Worm (Caenorhabditis elegans): Measurements from ENCODE around the gene C08F11.13.

C08F11.13 gene

ce11 chrIV:13626469-13626868, 16.8 kb upstream of the C08F11.13 start, which contains the start of gene sru-21:
Gene sru-21, plus strand, starts transcription at chrIV:13626769.
- TF ChIP-seq blmp-1 (tag; optimal IDR thresholded peaks at IDR 0.05) (no peak), nhr-76 (tag; optimal IDR thresholded peaks at IDR 0.05) (no peak), flh-1 (GFP tag; optimal IDR thresholded peaks at IDR 0.05) (no peak), sptf-1 (tag; optimal IDR thresholded peaks at IDR 0.05) (no peak), lsy-2 (tag; optimal IDR thresholded peaks at IDR 0.05) (no peak), drap-1 (GFP tag; optimal IDR thresholded peaks at IDR 0.05) (no peak), tbx-8 (GFP tag; optimal IDR thresholded peaks at IDR 0.05) (no peak), ztf-11 (tag; optimal IDR thresholded peaks at IDR 0.05) (no peak), pha-4 (tag; optimal IDR thresholded peaks at IDR 0.05) (no peak), elt-1 (tag; optimal IDR thresholded peaks at IDR 0.05; ENCODE audit: borderline replicate concordance, insufficient read depth) (no peak), ceh-39 (tag; optimal IDR thresholded peaks at IDR 0.05) (no peak), ham-2 (GFP tag; optimal IDR thresholded peaks at IDR 0.05) (no peak), ces-1 (GFP tag; optimal IDR thresholded peaks at IDR 0.05) (no peak), ceh-83 (GFP tag; optimal IDR thresholded peaks at IDR 0.05) (no peak), M03D4.4 (tag; optimal IDR thresholded peaks at IDR 0.05) (no peak), sem-2 (GFP tag; optimal IDR thresholded peaks at IDR 0.05) (no peak), hlh-1 (tag; optimal IDR thresholded peaks at IDR 0.05) (no peak), mep-1 (tag; optimal IDR thresholded peaks at IDR 0.05) (no peak), lin-32 (GFP tag; optimal IDR thresholded peaks at IDR 0.05) (no peak), zip-8 (tag; optimal IDR thresholded peaks at IDR 0.05) (no peak)

ce11 chrIV:13623533-13623932, 13.8 kb upstream of the C08F11.13 start, which contains the start of gene C08F11.1:
Gene C08F11.1, plus strand, starts transcription at chrIV:13623833.
- TF ChIP-seq ham-2 (GFP tag; optimal IDR thresholded peaks at IDR 0.05), result no peak
- no peak for TF ChIP-seq blmp-1 (tag; optimal IDR thresholded peaks at IDR 0.05)
- TF ChIP-seq lsy-2 (tag; optimal IDR thresholded peaks at IDR 0.05), result no peak
- TF ChIP-seq nhr-28 (tag; optimal IDR thresholded peaks at IDR 0.05), result no peak
- no peak for TF ChIP-seq tbx-8 (GFP tag; optimal IDR thresholded peaks at IDR 0.05)
- TF ChIP-seq sem-2 (GFP tag; optimal IDR thresholded peaks at IDR 0.05), result no peak
- TF ChIP-seq drap-1 (GFP tag; optimal IDR thresholded peaks at IDR 0.05), result no peak
- TF ChIP-seq elt-1 (tag; optimal IDR thresholded peaks at IDR 0.05; ENCODE audit: borderline replicate concordance, insufficient read depth), result no peak
- TF ChIP-seq bed-3 (GFP tag; optimal IDR thresholded peaks at IDR 0.05), result no peak
- no peak for TF ChIP-seq flh-1 (GFP tag; optimal IDR thresholded peaks at IDR 0.05)
- no peak for TF ChIP-seq mls-2 (tag; optimal IDR thresholded peaks at IDR 0.05)
- TF ChIP-seq mep-1 (tag; optimal IDR thresholded peaks at IDR 0.05), result no peak
- no peak for TF ChIP-seq nhr-2 (tag; optimal IDR thresholded peaks at IDR 0.05)
- TF ChIP-seq unc-62 (GFP tag; optimal IDR thresholded peaks at IDR 0.05), result no peak
- TF ChIP-seq nhr-12 (tag; optimal IDR thresholded peaks at IDR 0.05), result no peak
- TF ChIP-seq elt-3 (tag; optimal IDR thresholded peaks at IDR 0.05), result no peak

- TF ChIP-seq hlh-1 (tag; optimal IDR thresholded peaks at IDR 0.05) (no peak), unc-39 (tag; optimal IDR thresholded peaks at IDR 0.05) (no peak), tbx-8 (GFP tag; optimal IDR thresholded peaks at IDR 0.05) (no peak), cnd-1 (tag; optimal IDR thresholded peaks at IDR 0.05) (no peak), ztf-11 (tag; optimal IDR thresholded peaks at IDR 0.05) (no peak), nhr-76 (tag; optimal IDR thresholded peaks at IDR 0.05) (no peak), ham-2 (GFP tag; optimal IDR thresholded peaks at IDR 0.05) (no peak), ceh-83 (GFP tag; optimal IDR thresholded peaks at IDR 0.05) (no peak), nhr-28 (tag; optimal IDR thresholded peaks at IDR 0.05) (no peak), lin-32 (GFP tag; optimal IDR thresholded peaks at IDR 0.05) (no peak), sem-2 (GFP tag; optimal IDR thresholded peaks at IDR 0.05) (no peak), ceh-43 (GFP tag; optimal IDR thresholded peaks at IDR 0.05) (no peak), ceh-39 (tag; optimal IDR thresholded peaks at IDR 0.05) (no peak), nhr-12 (tag; optimal IDR thresholded peaks at IDR 0.05) (no peak), elt-1 (tag; optimal IDR thresholded peaks at IDR 0.05; ENCODE audit: borderline replicate concordance, insufficient read depth) (no peak), snpc-4 (tag; optimal IDR thresholded peaks at IDR 0.05) (no peak), mls-2 (tag; optimal IDR thresholded peaks at IDR 0.05) (no peak), unc-120 (tag; optimal IDR thresholded peaks at IDR 0.05; ENCODE audit: poor library complexity, severe bottlenecking) (no peak), ces-1 (GFP tag; optimal IDR thresholded peaks at IDR 0.05) (no peak), drap-1 (GFP tag; optimal IDR thresholded peaks at IDR 0.05) (no peak)
Observed at ce11 chrIV:13619203-13619602, 9.5 kb upstream of the C08F11.13 start, which contains the start of gene C08F11.3. Gene C08F11.3, plus strand, starts transcription at chrIV:13619503.

ce11 chrIV:13601973-13602669, 7.6 kb downstream of the C08F11.13 start, which contains the start of gene Y45F10B.59:
Gene Y45F10B.59, plus strand, starts transcription at chrIV:13602619.
- TF ChIP-seq unc-120 (tag; optimal IDR thresholded peaks at IDR 0.05; ENCODE audit: poor library complexity, severe bottlenecking), result no peak
- TF ChIP-seq ztf-11 (tag; optimal IDR thresholded peaks at IDR 0.05), result no peak
- TF ChIP-seq elt-3 (tag; optimal IDR thresholded peaks at IDR 0.05), result no peak
- no peak for TF ChIP-seq sem-2 (GFP tag; optimal IDR thresholded peaks at IDR 0.05)
- TF ChIP-seq flh-1 (GFP tag; optimal IDR thresholded peaks at IDR 0.05), result no peak
- TF ChIP-seq mep-1 (tag; optimal IDR thresholded peaks at IDR 0.05), result no peak
- TF ChIP-seq ceh-83 (GFP tag; optimal IDR thresholded peaks at IDR 0.05), result no peak
- no peak for TF ChIP-seq lin-13 (tag; optimal IDR thresholded peaks at IDR 0.05)
- TF ChIP-seq drap-1 (GFP tag; optimal IDR thresholded peaks at IDR 0.05), result no peak
- no peak for TF ChIP-seq cnd-1 (tag; optimal IDR thresholded peaks at IDR 0.05)
- no peak for TF ChIP-seq nhr-237 (tag; optimal IDR thresholded peaks at IDR 0.05)
- TF ChIP-seq nhr-76 (tag; optimal IDR thresholded peaks at IDR 0.05), result no peak
